Fruit fly (Drosophila melanogaster) whole organism, embryonic: ENCODE measurements around the gene RpS14a.
A peak's percentile ranks its signal among the peaks of the same experiment; 100 is the strongest.

Source experiments
- Atf-2 ChIP-seq: fragments of 200-800 bp; sonication (Bioruptor generic); optimal IDR thresholded peaks from 2 replicates; lab custom pipeline; 2016; ENCODE audit warnings: missing biosample characterization, missing genetic modification characterization
- CG14014 ChIP-seq: fragments of 200-800 bp; sonication (Bioruptor generic); IDR thresholded peaks from 2 replicates; pipeline ENCODE4 v1.3.6; 2022; ENCODE audit warnings: missing biosample characterization, missing genetic modification characterization
- CG16815 ChIP-seq: fragments of 200-800 bp; sonication (Bioruptor generic); optimal IDR thresholded peaks from 3 replicates; lab custom pipeline; 2017; ENCODE audit warnings: missing biosample characterization, mild to moderate bottlenecking, missing genetic modification characterization
- CG1792 ChIP-seq: fragments of 200-800 bp; sonication (Bioruptor generic); optimal IDR thresholded peaks from 2 replicates; lab custom pipeline; 2016; ENCODE audit warnings: missing biosample characterization, missing genetic modification characterization
- CG2120 ChIP-seq: fragments of 200-800 bp; sonication (Bioruptor generic); optimal IDR thresholded peaks from 3 replicates; lab custom pipeline; 2016; ENCODE audit warnings: missing biosample characterization, missing genetic modification characterization
- CG2129 ChIP-seq: fragments of 200-800 bp; sonication (Bioruptor generic); IDR thresholded peaks from 2 replicates; pipeline ENCODE4 v1.3.6; 2022; ENCODE audit warnings: missing biosample characterization, missing genetic modification characterization; ENCODE audit not compliant: partially characterized antibody
- CG2678 ChIP-seq: fragments of 200-800 bp; sonication (Bioruptor generic); optimal IDR thresholded peaks from 3 replicates; lab custom pipeline; 2019; ENCODE audit warnings: missing biosample characterization, mild to moderate bottlenecking, missing genetic modification characterization, moderate library complexity
- CG2889 ChIP-seq: fragments of 200-800 bp; sonication (Bioruptor generic); IDR thresholded peaks from 3 replicates; pipeline ENCODE4 v1.3.6; 2022; ENCODE audit warnings: missing biosample characterization, missing genetic modification characterization
- CG31388 ChIP-seq: fragments of 200-800 bp; sonication (Bioruptor generic); optimal IDR thresholded peaks from 2 replicates; lab custom pipeline; 2016; ENCODE audit warnings: missing biosample characterization, missing genetic modification characterization
- CG34376 ChIP-seq: fragments of 200-800 bp; sonication (Bioruptor generic); optimal IDR thresholded peaks from 2 replicates; lab custom pipeline; 2018; ENCODE audit warnings: missing biosample characterization, mild to moderate bottlenecking, missing genetic modification characterization
- CG42726 ChIP-seq: fragments of 200-800 bp; sonication (Bioruptor generic); IDR thresholded peaks from 2 replicates; pipeline ENCODE4 v1.3.6; 2022; ENCODE audit warnings: missing biosample characterization, missing genetic modification characterization; ENCODE audit not compliant: partially characterized antibody
- CG4617 ChIP-seq: fragments of 200-800 bp; sonication (Bioruptor generic); optimal IDR thresholded peaks from 3 replicates; lab custom pipeline; 2016; ENCODE audit warnings: missing biosample characterization, missing genetic modification characterization, borderline replicate concordance
- CG5245 ChIP-seq: fragments of 200-800 bp; sonication (Bioruptor generic); optimal IDR thresholded peaks from 3 replicates; lab custom pipeline; 2016; ENCODE audit warnings: missing biosample characterization, missing genetic modification characterization
- CG6272 ChIP-seq: fragments of 200-800 bp; sonication (Bioruptor generic); IDR thresholded peaks from 2 replicates; pipeline ENCODE4 v1.3.6; 2022; ENCODE audit warnings: missing biosample characterization, missing genetic modification characterization
- CG6654 ChIP-seq: fragments of 200-800 bp; sonication (Bioruptor generic); optimal IDR thresholded peaks from 2 replicates; lab custom pipeline; 2017; ENCODE audit warnings: missing biosample characterization, mild to moderate bottlenecking, missing genetic modification characterization
- CG7556 ChIP-seq: fragments of 200-800 bp; sonication (Bioruptor generic); optimal IDR thresholded peaks from 2 replicates; lab custom pipeline; 2017; ENCODE audit warnings: missing biosample characterization, mild to moderate bottlenecking, missing genetic modification characterization
- CG7987 ChIP-seq: fragments of 200-800 bp; sonication (Bioruptor generic); optimal IDR thresholded peaks from 2 replicates; lab custom pipeline; 2018; ENCODE audit warnings: missing biosample characterization, mild to moderate bottlenecking, missing genetic modification characterization, moderate library complexity
- CG8290 ChIP-seq, 3 experiments: fragments of 200-800 bp; sonication (Bioruptor generic); optimal IDR thresholded peaks; 2 replicates each; lab custom pipeline; 2016 to 2019; ENCODE audit warnings: missing biosample characterization in 3 of 3, missing genetic modification characterization in 3 of 3, mild to moderate bottlenecking in 2 of 3, moderate library complexity in 1 of 3
- CTCF ChIP-seq: fragments of 200-800 bp; sonication (Bioruptor generic); optimal IDR thresholded peaks from 2 replicates; lab custom pipeline; 2017; ENCODE audit warnings: missing biosample characterization, mild to moderate bottlenecking, missing genetic modification characterization, moderate library complexity
- CoRest ChIP-seq: fragments of 200-800 bp; sonication (Bioruptor generic); optimal IDR thresholded peaks from 3 replicates; lab custom pipeline; 2018; ENCODE audit warnings: missing biosample characterization, mild to moderate bottlenecking, missing genetic modification characterization, moderate library complexity
- Eip74EF ChIP-seq, 2 experiments: fragments of 200-800 bp in 1 of 2; fragments of >200 bp in 1 of 2; sonication (Bioruptor generic) in 1 of 2; optimal IDR thresholded peaks; 2 replicates each; lab custom pipeline; 2017 to 2019; ENCODE audit warnings: missing biosample characterization in 2 of 2, missing genetic modification characterization in 2 of 2, mild to moderate bottlenecking in 1 of 2, moderate library complexity in 1 of 2
- Fer3 ChIP-seq: fragments of 200-800 bp; sonication (Bioruptor generic); optimal IDR thresholded peaks from 2 replicates; lab custom pipeline; 2018; ENCODE audit warnings: missing biosample characterization, mild to moderate bottlenecking, missing genetic modification characterization, moderate library complexity
- HLHmδ ChIP-seq: fragments of 200-800 bp; sonication (Bioruptor generic); optimal IDR thresholded peaks from 2 replicates; lab custom pipeline; 2018; ENCODE audit warnings: missing biosample characterization, mild to moderate bottlenecking, missing genetic modification characterization, moderate library complexity
- Hmr ChIP-seq: fragments of 200-800 bp; sonication (Bioruptor generic); optimal IDR thresholded peaks from 3 replicates; lab custom pipeline; 2017; ENCODE audit warnings: mild to moderate bottlenecking, missing biosample characterization, missing genetic modification reagents, missing genetic modification characterization
- Hr3 ChIP-seq: fragments of 200-800 bp; sonication (Bioruptor generic); optimal IDR thresholded peaks from 3 replicates; lab custom pipeline; 2016; ENCODE audit warnings: missing biosample characterization, missing genetic modification characterization
- Kr ChIP-seq: fragments of 200-800 bp; sonication (Bioruptor generic); optimal IDR thresholded peaks from 2 replicates; lab custom pipeline; 2017; ENCODE audit warnings: missing biosample characterization, mild to moderate bottlenecking, missing genetic modification characterization
- Mes4 ChIP-seq: fragments of 200-800 bp; sonication (Bioruptor generic); optimal IDR thresholded peaks from 2 replicates; lab custom pipeline; 2016; ENCODE audit warnings: missing biosample characterization, missing genetic modification characterization
- Ptx1 ChIP-seq: fragments of 200-800 bp; sonication (Bioruptor generic); IDR thresholded peaks from 2 replicates; pipeline ENCODE4 v1.3.6; 2022; ENCODE audit warnings: missing biosample characterization, missing genetic modification characterization
- Six4 ChIP-seq: fragments of 200-800 bp; sonication (Bioruptor generic); optimal IDR thresholded peaks from 2 replicates; lab custom pipeline; 2016; ENCODE audit warnings: missing biosample characterization, missing genetic modification characterization
- amos ChIP-seq: fragments of 200-800 bp; sonication (Bioruptor generic); IDR thresholded peaks from 2 replicates; pipeline ENCODE4 v1.3.6; 2022; ENCODE audit warnings: missing biosample characterization, missing genetic modification characterization; ENCODE audit not compliant: partially characterized antibody
- ara ChIP-seq: fragments of 200-800 bp; sonication (Bioruptor generic); IDR thresholded peaks from 2 replicates; pipeline ENCODE4 v1.3.6; 2022; ENCODE audit warnings: missing biosample characterization, missing genetic modification characterization
- ash1 ChIP-seq: fragments of 200-800 bp; sonication (Bioruptor generic); optimal IDR thresholded peaks from 2 replicates; lab custom pipeline; 2018; ENCODE audit warnings: missing biosample characterization, mild to moderate bottlenecking, missing genetic modification characterization
- az2 ChIP-seq: fragments of 200-800 bp; sonication (Bioruptor generic); optimal IDR thresholded peaks from 3 replicates; lab custom pipeline; 2016; ENCODE audit warnings: missing biosample characterization, missing genetic modification characterization
- bbx ChIP-seq: fragments of 200-800 bp; sonication (Bioruptor generic); IDR thresholded peaks from 2 replicates; pipeline ENCODE4 v1.3.6; 2022; ENCODE audit warnings: missing biosample characterization, missing genetic modification characterization; ENCODE audit not compliant: partially characterized antibody
- cas ChIP-seq: fragments of 200-800 bp; sonication (Bioruptor generic); IDR thresholded peaks from 2 replicates; pipeline ENCODE4 v1.3.6; 2022; ENCODE audit warnings: missing biosample characterization, missing genetic modification characterization
- chn ChIP-seq: fragments of 200-800 bp; sonication (Bioruptor generic); optimal IDR thresholded peaks from 2 replicates; lab custom pipeline; 2016; ENCODE audit warnings: missing biosample characterization, missing genetic modification characterization
- dm ChIP-seq: fragments of 200-800 bp; sonication (Bioruptor generic); optimal IDR thresholded peaks from 3 replicates; lab custom pipeline; 2016; ENCODE audit warnings: missing biosample characterization, missing genetic modification characterization
- dmrt99B ChIP-seq: fragments of 200-800 bp; sonication (Bioruptor generic); optimal IDR thresholded peaks from 2 replicates; lab custom pipeline; 2018; ENCODE audit warnings: missing biosample characterization, mild to moderate bottlenecking, missing genetic modification characterization, moderate library complexity
- dpn ChIP-seq, 2 experiments: fragments of 200-800 bp; sonication (Bioruptor generic); optimal IDR thresholded peaks; 3 replicates each; lab custom pipeline; 2016; ENCODE audit warnings: missing biosample characterization in 2 of 2, missing genetic modification characterization in 2 of 2
- eve ChIP-seq, 2 experiments: fragments of >200 bp; optimal IDR thresholded peaks; 2 replicates each; lab custom pipeline; 2017; ENCODE audit warnings: missing biosample characterization in 2 of 2, missing genetic modification characterization in 2 of 2
- ewg ChIP-seq: fragments of 200-800 bp; sonication (Bioruptor generic); optimal IDR thresholded peaks from 3 replicates; lab custom pipeline; 2017; ENCODE audit warnings: mild to moderate bottlenecking, missing biosample characterization, missing genetic modification reagents, missing genetic modification characterization
- gcm ChIP-seq: fragments of 200-800 bp; sonication (Bioruptor generic); optimal IDR thresholded peaks from 2 replicates; lab custom pipeline; 2019; ENCODE audit warnings: missing biosample characterization, mild to moderate bottlenecking, missing genetic modification characterization, moderate library complexity
- ind ChIP-seq: fragments of 200-800 bp; sonication (Bioruptor generic); optimal IDR thresholded peaks from 3 replicates; lab custom pipeline; 2016; ENCODE audit warnings: missing biosample characterization, missing genetic modification characterization
- jumu ChIP-seq: fragments of 200-800 bp; sonication (Bioruptor generic); optimal IDR thresholded peaks from 3 replicates; lab custom pipeline; 2016; ENCODE audit warnings: missing biosample characterization, missing genetic modification characterization
- onecut ChIP-seq: fragments of 200-800 bp; sonication (Bioruptor generic); IDR thresholded peaks from 2 replicates; pipeline ENCODE4 v1.3.6; 2022; ENCODE audit warnings: missing biosample characterization, missing genetic modification characterization
- otp ChIP-seq: fragments of 200-800 bp; sonication (Bioruptor generic); IDR thresholded peaks from 3 replicates; pipeline ENCODE4, ENCODE4 v1.3.6; 2022; ENCODE audit warnings: missing biosample characterization, missing genetic modification characterization
- ranshi ChIP-seq: fragments of 200-800 bp; sonication (Bioruptor generic); IDR thresholded peaks from 2 replicates; pipeline ENCODE4 v1.3.6; 2022; ENCODE audit warnings: missing biosample characterization, missing genetic modification characterization
- salm ChIP-seq: fragments of 200-800 bp; sonication (Bioruptor generic); optimal IDR thresholded peaks from 2 replicates; lab custom pipeline; 2018; ENCODE audit warnings: missing biosample characterization, mild to moderate bottlenecking, missing genetic modification characterization
- sc ChIP-seq, 3 experiments: fragments of >200 bp in 2 of 3; fragments of 200-800 bp in 1 of 3; sonication (Bioruptor generic) in 1 of 3; optimal IDR thresholded peaks; 2 replicates in 2 of 3; 3 replicates in 1 of 3; lab custom pipeline; 2017; ENCODE audit warnings: mild to moderate bottlenecking in 1 of 3, missing biosample characterization in 1 of 3, missing genetic modification characterization in 1 of 3, missing genetic modification reagents in 1 of 3
- tna ChIP-seq: fragments of 200-800 bp; sonication (Bioruptor generic); IDR thresholded peaks from 2 replicates; pipeline ENCODE4 v1.3.6; 2022; ENCODE audit warnings: missing biosample characterization, missing genetic modification characterization; ENCODE audit not compliant: partially characterized antibody
- zen2 ChIP-seq: fragments of 200-800 bp; sonication (Bioruptor generic); IDR thresholded peaks from 3 replicates; pipeline ENCODE4 v1.3.6; 2022; ENCODE audit warnings: missing biosample characterization, missing genetic modification characterization; ENCODE audit not compliant: partially characterized antibody

RpS14a gene

DNA sequence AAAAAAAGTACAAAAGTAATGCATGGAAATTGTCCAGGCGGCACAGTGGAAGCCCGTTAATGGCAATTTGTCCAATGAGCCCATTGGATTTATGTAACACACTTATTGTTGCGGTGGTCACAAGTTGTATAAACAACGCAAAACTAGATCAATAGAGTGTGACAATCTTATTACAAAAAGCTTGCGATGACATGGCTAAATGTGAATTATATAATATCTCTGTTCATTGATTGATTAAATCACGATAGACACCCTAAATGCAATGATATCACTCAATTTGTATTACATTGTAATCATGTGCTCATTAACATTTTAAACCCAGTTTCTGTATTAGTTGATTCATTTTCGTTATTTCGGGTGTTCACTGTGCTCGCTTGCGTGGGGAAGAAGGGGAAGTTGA, 44.5 kb downstream of the RpS14a start (continued):
- TF ChIP-seq dmrt99B (tag; lab: Kevin White, UChicago) (peak; percentile 25), HLHmδ (GFP tag; lab: Kevin White, UChicago) (no peak), onecut (GFP tag; lab: Robert Waterston, UW) (no peak), zen2 (no peak), ind (GFP tag; lab: Kevin White, UChicago) (no peak), CG2678 (tag; lab: Kevin White, UChicago) (peak; percentile 36), CG34376 (no peak), bbx (no peak), Atf-2 (GFP tag; lab: Kevin White, UChicago) (no peak), dm (no peak), sc (optimal IDR thresholded peaks at IDR 0.05; lab: Kevin White, UChicago) (no peak), sc (GFP tag; optimal IDR thresholded peaks at IDR 0.05; lab: Kevin White, UChicago) (peak; percentile 12), Hmr (GFP tag; lab: Kevin White, UChicago) (no peak), Fer3 (tag; lab: Kevin White, UChicago) (no peak), Six4 (no peak), jumu (GFP tag; lab: Kevin White, UChicago) (no peak), ewg (GFP tag; lab: Kevin White, UChicago) (no peak), CG5245 (GFP tag; lab: Kevin White, UChicago) (no peak), Hr3 (GFP tag; lab: Kevin White, UChicago) (no peak), CG4617 (GFP tag; lab: Kevin White, UChicago) (no peak), CoRest (tag; lab: Kevin White, UChicago) (peak; percentile 23), CG1792 (GFP tag; lab: Kevin White, UChicago) (no peak), az2 (peak; percentile 8), CG8290 (GFP tag; optimal IDR thresholded peaks at IDR 0.05; lab: Kevin White, UChicago) (no peak), CG8290 (tag; optimal IDR thresholded peaks at IDR 0.05; lab: Kevin White, UChicago) (no peak), salm (tag; lab: Kevin White, UChicago) (no peak), CG42726 (GFP tag; lab: Robert Waterston, UW) (no peak), gcm (GFP tag; lab: Kevin White, UChicago) (no peak), CG2129 (GFP tag; lab: Robert Waterston, UW) (no peak), eve (GFP tag; optimal IDR thresholded peaks at IDR 0.05; lab: Kevin White, UChicago) (peak in 1 of 2 experiments; percentile 70), CG7987 (GFP tag; lab: Kevin White, UChicago) (no peak), CTCF (GFP tag; lab: Kevin White, UChicago) (no peak), tna (GFP tag; lab: Robert Waterston, UW) (no peak), CG14014 (GFP tag; lab: Robert Waterston, UW) (no peak), Ptx1 (no peak), ara (GFP tag; lab: Robert Waterston, UW) (no peak), CG7556 (GFP tag; lab: Kevin White, UChicago) (peak; percentile 3), chn (GFP tag; lab: Kevin White, UChicago) (no peak), CG2120 (no peak), cas (GFP tag; lab: Robert Waterston, UW) (no peak), Eip74EF (GFP tag; optimal IDR thresholded peaks at IDR 0.05; lab: Kevin White, UChicago) (no peak), CG2889 (GFP tag; lab: Robert Waterston, UW) (no peak), otp (no peak), CG6272 (GFP tag; lab: Robert Waterston, UW) (no peak), Mes4 (no peak), Kr (GFP tag; lab: Kevin White, UChicago) (no peak), CG16815 (no peak), CG31388 (GFP tag; lab: Kevin White, UChicago) (no peak), dpn (GFP tag; optimal IDR thresholded peaks at IDR 0.05; lab: Kevin White, UChicago) (no peak), CG6654 (GFP tag; lab: Kevin White, UChicago) (no peak), ash1 (GFP tag; lab: Kevin White, UChicago) (no peak), amos (GFP tag; lab: Robert Waterston, UW) (no peak), ranshi (GFP tag; lab: Robert Waterston, UW) (no peak)
